Fruit fly (Drosophila melanogaster) whole organism: ENCODE data around the gene CG15599.

ENCODE experiments used
- CG8478 ChIP-seq: fragments of >200 bp; optimal IDR thresholded peaks from 2 replicates; lab custom pipeline; 2018; ENCODE audit warnings: inconsistent platforms
- EcR ChIP-seq, 2 experiments: fragments of >200 bp; optimal IDR thresholded peaks; 2 replicates each; lab custom pipeline; 2017; ENCODE audit warnings: missing biosample characterization in 2 of 2, missing genetic modification characterization in 2 of 2, missing genetic modification reagents in 2 of 2
- pan ChIP-seq: fragments of >200 bp; optimal IDR thresholded peaks from 2 replicates; lab custom pipeline; 2017
- psq ChIP-seq: fragments of >200 bp; optimal IDR thresholded peaks from 2 replicates; lab custom pipeline; 2017

DNA sequence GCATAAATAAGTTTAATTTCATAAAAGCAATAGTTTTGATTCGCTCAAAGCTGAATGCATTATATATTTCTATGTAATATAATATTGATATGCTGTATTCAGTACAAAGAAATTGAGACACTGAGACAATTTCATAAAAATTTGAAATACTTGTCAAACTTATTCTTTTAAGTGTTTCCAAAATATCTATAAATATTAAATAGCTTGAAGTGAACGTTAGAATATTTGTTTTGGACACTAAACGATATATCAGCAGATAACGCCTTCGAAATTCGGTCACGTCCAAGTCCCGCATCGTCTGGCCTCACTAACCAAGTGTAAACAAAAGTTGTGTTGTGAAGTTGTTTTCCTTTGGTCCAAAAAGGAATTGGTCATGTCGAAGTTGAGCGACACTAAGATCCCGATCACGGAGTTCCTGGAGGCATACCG is 22.1 kb upstream of the CG15599 start:
- TF ChIP-seq pan (lab: Kevin White, UChicago) (no peak), CG8478 (lab: Kevin White, UChicago) (no peak), psq (lab: Kevin White, UChicago) (no peak), EcR (GFP tag; optimal IDR thresholded peaks at IDR 0.05; lab: Kevin White, UChicago) (no peak)
